Fruit fly (Drosophila melanogaster): ENCODE results near the gene CG1387.

Gene CG1387

dm6 chrX:8413513-8414113, 28.0 kb downstream of the CG1387 start:
- TF ChIP-seq svp (GFP tag) (no peak), Blimp-1 (GFP tag; optimal IDR thresholded peaks at IDR 0.05) (no peak), CG6276 (GFP tag; optimal IDR thresholded peaks at IDR 0.05) (no peak), CG4318 (GFP tag; optimal IDR thresholded peaks at IDR 0.05) (no peak), fd85E (GFP tag; optimal IDR thresholded peaks at IDR 0.05) (no peak), eg (GFP tag; IDR thresholded peaks at IDR 0.05) (no peak), CG11902 (GFP tag; optimal IDR thresholded peaks at IDR 0.05) (no peak), CG6163 (GFP tag; IDR thresholded peaks at IDR 0.05) (no peak), CG8632 (GFP tag; optimal IDR thresholded peaks at IDR 0.05) (no peak)

- TF ChIP-seq Hr39 (GFP tag; optimal IDR thresholded peaks at IDR 0.05) (peak; percentile 0), dsx (GFP tag; optimal IDR thresholded peaks at IDR 0.05; ENCODE audit: poor library complexity, severe bottlenecking) (no peak), CG16779 (tag; optimal IDR thresholded peaks at IDR 0.05) (no peak), Eip75B (GFP tag; optimal IDR thresholded peaks at IDR 0.05) (peak; percentile 31), CG6163 (GFP tag; IDR thresholded peaks at IDR 0.05) (no peak), Met (GFP tag; optimal IDR thresholded peaks at IDR 0.05) (peak; percentile 22), Smox (GFP tag; optimal IDR thresholded peaks at IDR 0.05) (no peak), lz (GFP tag; optimal IDR thresholded peaks at IDR 0.05) (no peak), CG11902 (GFP tag; optimal IDR thresholded peaks at IDR 0.05) (no peak), CG6276 (GFP tag; optimal IDR thresholded peaks at IDR 0.05) (no peak), Eip78C (GFP tag) (peak; percentile 51), vri (GFP tag; optimal IDR thresholded peaks at IDR 0.05) (peak; percentile 3), CG10669 (GFP tag; optimal IDR thresholded peaks at IDR 0.05) (no peak), CG32006 (GFP tag; optimal IDR thresholded peaks at IDR 0.05) (peak; percentile 10), CG10631 (GFP tag; optimal IDR thresholded peaks at IDR 0.05) (no peak), dac (GFP tag; optimal IDR thresholded peaks at IDR 0.05) (no peak), Sox14 (GFP tag; optimal IDR thresholded peaks at IDR 0.05) (no peak), CG9139 (GFP tag; optimal IDR thresholded peaks at IDR 0.05) (no peak), esn (GFP tag; optimal IDR thresholded peaks at IDR 0.05) (peak; percentile 45), CG6792 (GFP tag; optimal IDR thresholded peaks at IDR 0.05) (no peak), topi (GFP tag; optimal IDR thresholded peaks at IDR 0.05) (peak; percentile 18), Blimp-1 (GFP tag; optimal IDR thresholded peaks at IDR 0.05) (peak; percentile 78), CG31627 (GFP tag; optimal IDR thresholded peaks at IDR 0.05) (peak; percentile 6), cyc (GFP tag; optimal IDR thresholded peaks at IDR 0.05) (peak; percentile 17), CG6808 (GFP tag; optimal IDR thresholded peaks at IDR 0.05) (no peak), svp (GFP tag) (no peak), net (GFP tag; optimal IDR thresholded peaks at IDR 0.05) (no peak), Sox15 (GFP tag; optimal IDR thresholded peaks at IDR 0.05) (no peak), CG11294 (GFP tag; IDR thresholded peaks at IDR 0.05) (no peak), CG6854 (GFP tag; optimal IDR thresholded peaks at IDR 0.05) (no peak), salr (GFP tag; optimal IDR thresholded peaks at IDR 0.05) (no peak), achi (GFP tag; optimal IDR thresholded peaks at IDR 0.05) (no peak), fkh (GFP tag; optimal IDR thresholded peaks at IDR 0.05) (no peak), Ets96B (tag; optimal IDR thresholded peaks at IDR 0.05) (no peak), Ets21C (GFP tag; optimal IDR thresholded peaks at IDR 0.05) (no peak), pdm3 (GFP tag; optimal IDR thresholded peaks at IDR 0.05) (peak; percentile 9), CG8632 (GFP tag; optimal IDR thresholded peaks at IDR 0.05) (no peak), OdsH (GFP tag; optimal IDR thresholded peaks at IDR 0.05) (peak; percentile 23), CG1621 (tag; optimal IDR thresholded peaks at IDR 0.05) (no peak), acj6 (GFP tag; optimal IDR thresholded peaks at IDR 0.05) (peak; percentile 5), CG7368 (GFP tag; optimal IDR thresholded peaks at IDR 0.05) (no peak), CG15336 (GFP tag; IDR thresholded peaks at IDR 0.05) (no peak), CG8319 (GFP tag; optimal IDR thresholded peaks at IDR 0.05) (no peak), CG3919 (GFP tag; optimal IDR thresholded peaks at IDR 0.05) (peak; percentile 3)
Observed at dm6 chrX:8414351-8414750, 28.8 kb downstream of the CG1387 start.

Data from whole organism, prepupa.